Worm (Caenorhabditis elegans) whole organism, late embryonic: ENCODE data around the gene F28A10.13.

ENCODE experiments used
- C08G9.2 ChIP-seq: sonication (generic microtip); optimal IDR thresholded peaks from 2 replicates; lab custom pipeline; 2016; ENCODE audit warnings: mild to moderate bottlenecking, missing genetic modification characterization, moderate library complexity, missing compliant biosample characterization
- K02D7.2 ChIP-seq: sonication (generic microtip); optimal IDR thresholded peaks from 2 replicates; lab custom pipeline; 2017; ENCODE audit warnings: mild to moderate bottlenecking, missing genetic modification characterization, missing compliant biosample characterization
- K09A11.1 ChIP-seq: sonication (generic microtip); optimal IDR thresholded peaks from 2 replicates; lab custom pipeline; 2017; ENCODE audit warnings: antibody characterized with exemption, mild to moderate bottlenecking, missing genetic modification characterization, missing compliant biosample characterization; ENCODE audit not compliant: insufficient read depth
- Y22D7AL.16 ChIP-seq: sonication (generic microtip); optimal IDR thresholded peaks from 2 replicates; lab custom pipeline; 2016; ENCODE audit warnings: missing genetic modification characterization, missing compliant biosample characterization
- ama-1 ChIP-seq: fragments of 150-350 bp; optimal IDR thresholded peaks from 2 replicates; lab custom pipeline; 2014
- ceh-14 ChIP-seq: sonication (generic microtip); optimal IDR thresholded peaks from 2 replicates; lab custom pipeline; 2016; ENCODE audit warnings: missing genotype, missing genetic modification characterization, missing compliant biosample characterization
- ceh-19 ChIP-seq: fragments of 200-800 bp; sonication (Bioruptor generic); optimal IDR thresholded peaks from 2 replicates; lab custom pipeline; 2018; ENCODE audit warnings: mild to moderate bottlenecking, missing genetic modification characterization, missing compliant biosample characterization
- ceh-22 ChIP-seq: sonication (generic microtip); optimal IDR thresholded peaks from 2 replicates; lab custom pipeline; 2017; ENCODE audit warnings: missing biosample characterization, missing genetic modification characterization
- ceh-31 ChIP-seq: sonication (generic microtip); optimal IDR thresholded peaks from 2 replicates; lab custom pipeline; 2016; ENCODE audit warnings: missing genetic modification characterization, missing compliant biosample characterization
- ceh-34 ChIP-seq: sonication (generic microtip); optimal IDR thresholded peaks from 2 replicates; lab custom pipeline; 2016; ENCODE audit warnings: mild to moderate bottlenecking, missing genetic modification characterization, missing compliant biosample characterization
- ceh-45 ChIP-seq: fragments of 200-800 bp; sonication (Bioruptor generic); IDR thresholded peaks from 2 replicates; pipeline ENCODE4 v1.3.6; 2022; ENCODE audit warnings: missing genetic modification reagents, missing genetic modification characterization, missing compliant biosample characterization
- ceh-48 ChIP-seq: sonication (generic microtip); optimal IDR thresholded peaks from 2 replicates; lab custom pipeline; 2016; ENCODE audit warnings: missing genetic modification characterization, inconsistent platforms, missing compliant biosample characterization
- ceh-6 ChIP-seq: fragments of 200-800 bp; sonication (Bioruptor generic); optimal IDR thresholded peaks from 2 replicates; lab custom pipeline; 2018; ENCODE audit warnings: mild to moderate bottlenecking, missing genetic modification characterization, missing compliant biosample characterization
- che-1 ChIP-seq: sonication (generic microtip); optimal IDR thresholded peaks from 2 replicates; lab custom pipeline; 2016; ENCODE audit warnings: mild to moderate bottlenecking, missing genetic modification characterization, missing compliant biosample characterization
- dmd-4 ChIP-seq: sonication (generic microtip); optimal IDR thresholded peaks from 2 replicates; lab custom pipeline; 2016; ENCODE audit warnings: borderline replicate concordance, missing genetic modification characterization, missing compliant biosample characterization
- dve-1 ChIP-seq: sonication (generic microtip); optimal IDR thresholded peaks from 2 replicates; lab custom pipeline; 2017; ENCODE audit warnings: antibody characterized with exemption, mild to moderate bottlenecking, missing genetic modification characterization, missing compliant biosample characterization
- elt-4 ChIP-seq: sonication (generic microtip); optimal IDR thresholded peaks from 2 replicates; lab custom pipeline; 2016; ENCODE audit warnings: missing genetic modification characterization, missing compliant biosample characterization
- ets-4 ChIP-seq: sonication (generic microtip); optimal IDR thresholded peaks from 2 replicates; lab custom pipeline; 2016; ENCODE audit warnings: missing genetic modification characterization, missing compliant biosample characterization
- eyg-1 ChIP-seq: sonication (generic microtip); optimal IDR thresholded peaks from 2 replicates; lab custom pipeline; 2016; ENCODE audit warnings: missing genotype, missing genetic modification characterization, missing compliant biosample characterization
- fax-1 ChIP-seq: sonication (generic microtip); optimal IDR thresholded peaks from 2 replicates; lab custom pipeline; 2016; ENCODE audit warnings: missing genotype, missing genetic modification characterization, missing compliant biosample characterization
- fkh-10 ChIP-seq: fragments of 150-350 bp; optimal IDR thresholded peaks from 2 replicates; lab custom pipeline; 2014; ENCODE audit warnings: missing biosample characterization, missing genetic modification reagents, missing genetic modification characterization
- fkh-6 ChIP-seq: sonication (generic microtip); optimal IDR thresholded peaks from 2 replicates; lab custom pipeline; 2016; ENCODE audit warnings: missing genetic modification characterization, missing compliant biosample characterization
- gmeb-2 ChIP-seq: sonication (generic microtip); optimal IDR thresholded peaks from 2 replicates; lab custom pipeline; 2016; ENCODE audit warnings: missing genetic modification characterization, inconsistent platforms, missing compliant biosample characterization
- hlh-13 ChIP-seq: fragments of 200-800 bp; sonication (Bioruptor generic); optimal IDR thresholded peaks from 2 replicates; lab custom pipeline; 2018; ENCODE audit warnings: mild to moderate bottlenecking, missing genetic modification characterization, missing compliant biosample characterization
- hlh-15 ChIP-seq: sonication (generic microtip); optimal IDR thresholded peaks from 2 replicates; lab custom pipeline; 2016; ENCODE audit warnings: missing genetic modification characterization, missing compliant biosample characterization
- hlh-30 ChIP-seq: sonication (generic microtip); optimal IDR thresholded peaks from 2 replicates; lab custom pipeline; 2017; ENCODE audit warnings: antibody characterized with exemption, missing genetic modification characterization, missing compliant biosample characterization; ENCODE audit not compliant: insufficient read depth
- hlh-6 ChIP-seq: sonication (generic microtip); optimal IDR thresholded peaks from 2 replicates; lab custom pipeline; 2016; ENCODE audit warnings: missing genotype, missing genetic modification characterization, missing compliant biosample characterization
- lim-6 ChIP-seq: sonication (generic microtip); optimal IDR thresholded peaks from 2 replicates; lab custom pipeline; 2016; ENCODE audit warnings: missing genetic modification characterization, missing compliant biosample characterization
- lin-11 ChIP-seq: fragments of 200-800 bp; sonication (Bioruptor generic); optimal IDR thresholded peaks from 2 replicates; lab custom pipeline; 2018; ENCODE audit warnings: mild to moderate bottlenecking, missing genetic modification characterization, missing compliant biosample characterization
- madf-2 ChIP-seq: sonication (generic microtip); optimal IDR thresholded peaks from 2 replicates; lab custom pipeline; 2017; ENCODE audit warnings: missing genetic modification characterization, missing compliant biosample characterization
- mec-3 ChIP-seq: sonication (generic microtip); optimal IDR thresholded peaks from 2 replicates; lab custom pipeline; 2016; ENCODE audit warnings: borderline replicate concordance, missing genetic modification characterization, missing compliant biosample characterization
- nfya-1 ChIP-seq: sonication (generic microtip); optimal IDR thresholded peaks from 2 replicates; lab custom pipeline; 2017; ENCODE audit warnings: missing genetic modification characterization, mild to moderate bottlenecking, missing compliant biosample characterization, antibody characterized with exemption, moderate library complexity
- nhr-11 ChIP-seq: fragments of 150-350 bp; optimal IDR thresholded peaks from 2 replicates; lab custom pipeline; 2014; ENCODE audit warnings: missing biosample characterization, missing genetic modification characterization
- npax-4 ChIP-seq: sonication (generic microtip); optimal IDR thresholded peaks from 2 replicates; lab custom pipeline; 2016; ENCODE audit warnings: missing genetic modification characterization, missing compliant biosample characterization
- odd-2 ChIP-seq: sonication (generic microtip); optimal IDR thresholded peaks from 2 replicates; lab custom pipeline; 2017; ENCODE audit warnings: antibody characterized with exemption, mild to moderate bottlenecking, missing genetic modification characterization, missing compliant biosample characterization
- pag-3 ChIP-seq: sonication (generic microtip); optimal IDR thresholded peaks from 2 replicates; lab custom pipeline; 2016; ENCODE audit warnings: missing compliant biosample characterization, missing genetic modification characterization, borderline replicate concordance
- pax-1 ChIP-seq: fragments of 150-350 bp; optimal IDR thresholded peaks from 2 replicates; lab custom pipeline; 2014; ENCODE audit warnings: missing biosample characterization, missing genetic modification characterization
- pha-2 ChIP-seq: sonication (generic microtip); optimal IDR thresholded peaks from 2 replicates; lab custom pipeline; 2017; ENCODE audit warnings: mild to moderate bottlenecking, missing genetic modification characterization, missing compliant biosample characterization
- pros-1 ChIP-seq: fragments of 150-350 bp; optimal IDR thresholded peaks from 2 replicates; lab custom pipeline; 2014; ENCODE audit warnings: missing biosample characterization, missing genetic modification reagents, missing genetic modification characterization
- ref-2 ChIP-seq: sonication (generic microtip); optimal IDR thresholded peaks from 2 replicates; lab custom pipeline; 2016; ENCODE audit warnings: missing genetic modification characterization, missing compliant biosample characterization
- rnt-1 ChIP-seq: sonication (generic microtip); optimal IDR thresholded peaks from 2 replicates; lab custom pipeline; 2016; ENCODE audit warnings: missing genetic modification characterization, missing compliant biosample characterization
- sdc-2 ChIP-seq: sonication (generic microtip); optimal IDR thresholded peaks from 2 replicates; lab custom pipeline; 2016; ENCODE audit warnings: missing genotype, missing genetic modification characterization, missing compliant biosample characterization
- sox-2 ChIP-seq: fragments of 200-800 bp; sonication (Bioruptor generic); IDR thresholded peaks from 2 replicates; pipeline ENCODE4 v1.3.6; 2022; ENCODE audit warnings: missing genetic modification reagents, missing genetic modification characterization, missing compliant biosample characterization
- sox-4 ChIP-seq: sonication (generic microtip); optimal IDR thresholded peaks from 2 replicates; lab custom pipeline; 2017; ENCODE audit warnings: mild to moderate bottlenecking, missing genetic modification characterization, inconsistent platforms, missing compliant biosample characterization
- tbx-2 ChIP-seq: sonication (generic microtip); optimal IDR thresholded peaks from 2 replicates; lab custom pipeline; 2016; ENCODE audit warnings: missing genetic modification characterization, missing compliant biosample characterization
- ttx-3 ChIP-seq: sonication (generic microtip); optimal IDR thresholded peaks from 2 replicates; lab custom pipeline; 2016; ENCODE audit warnings: missing genetic modification reagents, missing genetic modification characterization, missing compliant biosample characterization
- unc-3 ChIP-seq, 2 experiments: fragments of 200-800 bp in 1 of 2; sonication (Bioruptor generic) in 1 of 2; sonication (generic microtip) in 1 of 2; conservative IDR thresholded peaks in 1 of 2; optimal IDR thresholded peaks in 1 of 2; 2 replicates each; pipeline versions ENCODE4 v1.3.6 to Lab custom; 2016 to 2022; ENCODE audit warnings: missing compliant biosample characterization in 2 of 2, missing genetic modification characterization in 2 of 2, missing genetic modification reagents in 1 of 2
- unc-42 ChIP-seq: sonication (generic microtip); optimal IDR thresholded peaks from 2 replicates; lab custom pipeline; 2016; ENCODE audit warnings: missing genotype, missing genetic modification characterization, missing compliant biosample characterization
- unc-86 ChIP-seq: sonication (generic microtip); optimal IDR thresholded peaks from 2 replicates; lab custom pipeline; 2016; ENCODE audit warnings: missing genetic modification characterization, missing compliant biosample characterization
- zip-5 ChIP-seq: sonication (generic microtip); optimal IDR thresholded peaks from 2 replicates; lab custom pipeline; 2016; ENCODE audit warnings: missing genetic modification characterization, missing compliant biosample characterization

The F28A10.13 gene

ce11 chrII:872993-873787 is 24.6 kb downstream of the F28A10.13 start, which contains the start of gene alg-2 (continued):
- no peak for TF ChIP-seq ceh-19 (GFP tag; lab: Kevin White, UChicago)
- no peak for TF ChIP-seq sox-2 (GFP tag; lab: Robert Waterston, UW)
- TF ChIP-seq K09A11.1, result no peak
- no peak for TF ChIP-seq nfya-1 (tag; lab: Kevin White, UChicago)
- no peak for TF ChIP-seq sdc-2 (tag; lab: Kevin White, UChicago)
- no peak for TF ChIP-seq hlh-30 (tag; lab: Kevin White, UChicago)
- TF ChIP-seq rnt-1, result no peak
- TF ChIP-seq C08G9.2, result no peak
- no peak for TF ChIP-seq tbx-2 (tag; lab: Kevin White, UChicago)
- TF ChIP-seq nhr-11 (tag; lab: Kevin White, UChicago), result no peak
- no peak for TF ChIP-seq dve-1
- no peak for TF ChIP-seq ceh-6 (GFP tag; lab: Kevin White, UChicago)
- no peak for TF ChIP-seq ceh-45 (GFP tag; lab: Robert Waterston, UW)
- TF ChIP-seq ets-4 (tag; lab: Kevin White, UChicago), result peak; percentile 15
- no peak for TF ChIP-seq lin-11
- peak; percentile 52 for TF ChIP-seq ref-2
- peak; percentile 91 for TF ChIP-seq unc-42 (tag; lab: Kevin White, UChicago)
- TF ChIP-seq gmeb-2, result no peak
- TF ChIP-seq fkh-10 (GFP tag; lab: Kevin White, UChicago), result no peak
- no peak for TF ChIP-seq zip-5 (tag; lab: Kevin White, UChicago)
- peak; percentile 27 for TF ChIP-seq K02D7.2 (tag; lab: Kevin White, UChicago)
- no peak for TF ChIP-seq fax-1
- TF ChIP-seq pha-2, result no peak
- TF ChIP-seq ceh-14 (tag; lab: Kevin White, UChicago), result peak; percentile 7
- no peak for TF ChIP-seq npax-4
- TF ChIP-seq ceh-22, result no peak
- TF ChIP-seq pag-3, result no peak
- peak; percentile 1 for TF ChIP-seq ceh-31 (tag; lab: Kevin White, UChicago)
- no peak for TF ChIP-seq unc-86 (tag; lab: Kevin White, UChicago)
- TF ChIP-seq fkh-6, result no peak
- TF ChIP-seq ceh-34 (tag; lab: Kevin White, UChicago), result no peak
- no peak for TF ChIP-seq madf-2 (tag; lab: Kevin White, UChicago)
- no peak for TF ChIP-seq Y22D7AL.16 (tag; lab: Kevin White, UChicago)
- no peak for TF ChIP-seq ttx-3 (tag; lab: Kevin White, UChicago)
- TF ChIP-seq ama-1 (lab: Kevin White, UChicago), result no peak
- TF ChIP-seq odd-2 (tag; lab: Kevin White, UChicago), result no peak
- peak; percentile 67 for TF ChIP-seq ceh-48 (tag; lab: Kevin White, UChicago)
- TF ChIP-seq pax-1 (tag; lab: Kevin White, UChicago), result no peak
- no peak for TF ChIP-seq pros-1 (tag; lab: Kevin White, UChicago)
- no peak for TF ChIP-seq dmd-4 (tag; lab: Kevin White, UChicago)
- TF ChIP-seq eyg-1 (tag; lab: Kevin White, UChicago), result no peak
- no peak for TF ChIP-seq hlh-15 (tag; lab: Kevin White, UChicago)

DNA sequence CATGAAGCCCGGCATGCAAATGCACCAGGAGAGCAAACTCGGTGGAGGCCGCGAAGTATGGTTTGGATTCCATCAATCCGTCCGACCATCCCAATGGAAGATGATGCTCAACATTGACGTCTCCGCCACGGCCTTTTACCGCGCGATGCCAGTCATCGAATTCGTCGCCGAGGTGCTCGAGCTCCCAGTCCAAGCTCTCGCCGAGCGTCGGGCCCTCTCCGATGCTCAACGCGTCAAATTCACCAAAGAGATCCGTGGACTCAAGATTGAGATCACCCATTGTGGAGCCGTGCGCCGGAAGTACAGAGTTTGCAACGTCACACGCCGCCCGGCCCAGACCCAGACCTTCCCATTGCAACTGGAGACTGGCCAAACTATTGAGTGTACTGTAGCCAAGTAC is 27.1 kb downstream of the F28A10.13 start:
- TF ChIP-seq fax-1, result no peak
- TF ChIP-seq unc-3 (GFP tag; conservative IDR thresholded peaks at IDR 0.05; lab: Robert Waterston, UW), result no peak
- TF ChIP-seq unc-3 (tag; optimal IDR thresholded peaks at IDR 0.05; lab: Kevin White, UChicago), result no peak
- TF ChIP-seq mec-3 (tag; lab: Kevin White, UChicago), result no peak
- no peak for TF ChIP-seq hlh-6 (tag; lab: Kevin White, UChicago)
- no peak for TF ChIP-seq ceh-45 (GFP tag; lab: Robert Waterston, UW)
- TF ChIP-seq sox-4 (tag; lab: Kevin White, UChicago), result no peak
- TF ChIP-seq ref-2, result no peak
- TF ChIP-seq ets-4 (tag; lab: Kevin White, UChicago), result no peak
- TF ChIP-seq hlh-13 (GFP tag; lab: Kevin White, UChicago), result no peak
- TF ChIP-seq zip-5 (tag; lab: Kevin White, UChicago), result no peak
- no peak for TF ChIP-seq che-1 (tag; lab: Kevin White, UChicago)
- no peak for TF ChIP-seq hlh-30 (tag; lab: Kevin White, UChicago)
- no peak for TF ChIP-seq elt-4 (tag; lab: Kevin White, UChicago)
- TF ChIP-seq lim-6 (tag; lab: Kevin White, UChicago), result no peak
